Worm (Caenorhabditis elegans): ENCODE measurements around the gene oac-6.

Gene oac-6

ce11 chrV:16315004-16315403 lies 12.5 kb downstream of the oac-6 start, which contains the start of gene str-214:
Gene str-214, plus strand, starts transcription at chrV:16315304.
- no peak for TF ChIP-seq pat-9 (tag; optimal IDR thresholded peaks at IDR 0.05)
- TF ChIP-seq Y22D7AL.16 (tag; optimal IDR thresholded peaks at IDR 0.05), result no peak
- TF ChIP-seq ttx-3 (tag; optimal IDR thresholded peaks at IDR 0.05), result no peak
- no peak for TF ChIP-seq pax-1 (tag; optimal IDR thresholded peaks at IDR 0.05)
- TF ChIP-seq ztf-16 (tag; optimal IDR thresholded peaks at IDR 0.05), result no peak
- TF ChIP-seq unc-86 (tag; optimal IDR thresholded peaks at IDR 0.05), result no peak
- no peak for TF ChIP-seq K09A11.1 (tag; optimal IDR thresholded peaks at IDR 0.05; ENCODE audit: insufficient read depth)
- TF ChIP-seq ceh-45 (GFP tag; IDR thresholded peaks at IDR 0.05), result no peak
- TF ChIP-seq fax-1 (tag; optimal IDR thresholded peaks at IDR 0.05), result no peak
- no peak for TF ChIP-seq sox-2 (GFP tag; IDR thresholded peaks at IDR 0.05)
- TF ChIP-seq tbx-2 (tag; optimal IDR thresholded peaks at IDR 0.05), result no peak
- no peak for TF ChIP-seq fkh-10 (GFP tag; optimal IDR thresholded peaks at IDR 0.05)
- TF ChIP-seq ahr-1 (tag; optimal IDR thresholded peaks at IDR 0.05), result no peak
- TF ChIP-seq pha-4 (tag; optimal IDR thresholded peaks at IDR 0.05), result no peak
- TF ChIP-seq mec-3 (tag; optimal IDR thresholded peaks at IDR 0.05; ENCODE audit: borderline replicate concordance), result no peak
- TF ChIP-seq lim-6 (tag; optimal IDR thresholded peaks at IDR 0.05), result no peak
- TF ChIP-seq gmeb-2 (tag; optimal IDR thresholded peaks at IDR 0.05), result no peak
- no peak for TF ChIP-seq ceh-48 (tag; optimal IDR thresholded peaks at IDR 0.05)
- TF ChIP-seq lin-11 (tag; optimal IDR thresholded peaks at IDR 0.05), result no peak

ce11 chrV:16317244-16317643 lies 14.7 kb downstream of the oac-6 start, which contains the start of gene srh-180:
Gene srh-180, plus strand, starts transcription at chrV:16317544.
- TF ChIP-seq ceh-31 (tag; optimal IDR thresholded peaks at IDR 0.05) (no peak), madf-2 (tag; optimal IDR thresholded peaks at IDR 0.05) (no peak), syd-9 (tag; optimal IDR thresholded peaks at IDR 0.05) (no peak), hlh-6 (tag; optimal IDR thresholded peaks at IDR 0.05) (no peak), lin-11 (tag; optimal IDR thresholded peaks at IDR 0.05) (no peak), pros-1 (tag; optimal IDR thresholded peaks at IDR 0.05) (no peak), hlh-15 (tag; optimal IDR thresholded peaks at IDR 0.05) (no peak), pat-9 (tag; optimal IDR thresholded peaks at IDR 0.05) (no peak), tbx-2 (tag; optimal IDR thresholded peaks at IDR 0.05) (no peak), sox-2 (GFP tag; IDR thresholded peaks at IDR 0.05) (no peak), ceh-30 (tag; optimal IDR thresholded peaks at IDR 0.05) (no peak)

- TF ChIP-seq Y22D7AL.16 (tag; optimal IDR thresholded peaks at IDR 0.05) (no peak), C08G9.2 (tag; optimal IDR thresholded peaks at IDR 0.05) (no peak), sox-4 (tag; optimal IDR thresholded peaks at IDR 0.05) (no peak), C38D4.7 (GFP tag; optimal IDR thresholded peaks at IDR 0.05) (no peak), pros-1 (tag; optimal IDR thresholded peaks at IDR 0.05) (no peak), ahr-1 (tag; optimal IDR thresholded peaks at IDR 0.05) (no peak), ceh-45 (GFP tag; IDR thresholded peaks at IDR 0.05) (no peak)
Observed at ce11 chrV:16322155-16322554, 19.6 kb downstream of the oac-6 start.

ce11 chrV:16328849-16329248 lies 26.3 kb downstream of the oac-6 start, which contains the start of gene F57G8.7:
Gene F57G8.7, plus strand, starts transcription at chrV:16329149.
- no peak for TF ChIP-seq pha-4 (tag; optimal IDR thresholded peaks at IDR 0.05)
- no peak for TF ChIP-seq pag-3 (tag; optimal IDR thresholded peaks at IDR 0.05; ENCODE audit: borderline replicate concordance)
- no peak for TF ChIP-seq syd-9 (tag; optimal IDR thresholded peaks at IDR 0.05)
- no peak for TF ChIP-seq ceh-2 (tag; optimal IDR thresholded peaks at IDR 0.05)
- TF ChIP-seq elt-4 (tag; optimal IDR thresholded peaks at IDR 0.05), result no peak
- TF ChIP-seq ceh-19 (GFP tag; optimal IDR thresholded peaks at IDR 0.05), result no peak
- no peak for TF ChIP-seq ceh-6 (GFP tag; optimal IDR thresholded peaks at IDR 0.05)
- no peak for TF ChIP-seq fkh-6 (tag; optimal IDR thresholded peaks at IDR 0.05)
- no peak for TF ChIP-seq ceh-48 (tag; optimal IDR thresholded peaks at IDR 0.05)
- no peak for TF ChIP-seq pros-1 (tag; optimal IDR thresholded peaks at IDR 0.05)
- TF ChIP-seq ceh-22 (tag; optimal IDR thresholded peaks at IDR 0.05), result no peak
- no peak for TF ChIP-seq nfya-1 (tag; optimal IDR thresholded peaks at IDR 0.05)
- TF ChIP-seq C38D4.7 (GFP tag; optimal IDR thresholded peaks at IDR 0.05), result no peak
- no peak for TF ChIP-seq hlh-8 (tag; optimal IDR thresholded peaks at IDR 0.05)
- TF ChIP-seq dmd-4 (tag; optimal IDR thresholded peaks at IDR 0.05; ENCODE audit: borderline replicate concordance), result no peak
